Worm (Caenorhabditis elegans): ENCODE results near the gene chil-3.

DNA sequence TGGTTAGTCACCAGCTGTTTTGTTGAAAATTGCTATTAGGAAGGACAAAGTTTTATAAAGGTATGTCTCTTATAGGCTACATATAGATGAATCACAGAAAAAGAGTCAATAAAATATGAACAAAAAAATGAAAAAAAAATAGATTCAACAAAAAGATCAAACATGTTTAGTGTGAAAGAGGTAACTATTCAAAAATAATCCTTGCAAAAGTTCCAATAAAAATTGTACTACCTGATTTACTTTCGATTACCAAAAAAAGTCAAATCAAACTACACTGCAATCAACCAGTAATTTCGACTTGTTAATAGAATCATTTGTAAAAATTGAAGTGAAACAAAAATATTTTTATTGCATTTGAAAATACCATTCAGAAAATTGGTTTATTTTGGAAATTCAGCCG, 10.3 kb downstream of the chil-3 start, which contains the start of gene ZK938.10:
- TF ChIP-seq hnd-1 (tag; optimal IDR thresholded peaks at IDR 0.05) (no peak), ets-7 (tag; optimal IDR thresholded peaks at IDR 0.05) (no peak), ama-1 (optimal IDR thresholded peaks at IDR 0.05) (no peak), B0310.2 (tag; optimal IDR thresholded peaks at IDR 0.05) (no peak), F13C5.2 (tag; optimal IDR thresholded peaks at IDR 0.05) (no peak), tra-4 (tag; optimal IDR thresholded peaks at IDR 0.05) (no peak), hmbx-1 (tag; optimal IDR thresholded peaks at IDR 0.05) (no peak), scrt-1 (GFP tag; IDR thresholded peaks at IDR 0.05) (no peak), ceh-36 (tag; optimal IDR thresholded peaks at IDR 0.05) (no peak), pes-1 (GFP tag; IDR thresholded peaks at IDR 0.05) (no peak), flt-1 (GFP tag; IDR thresholded peaks at IDR 0.05) (no peak), tbx-11 (GFP tag; IDR thresholded peaks at IDR 0.05) (no peak), aly-1 (tag; optimal IDR thresholded peaks at IDR 0.05) (no peak), ceh-13 (GFP tag; optimal IDR thresholded peaks at IDR 0.05) (no peak)

Data from whole organism, early embryonic.